Worm (Caenorhabditis elegans) whole organism, L1 larva: ENCODE data around the gene PDB1.1.

Source experiments
- F16B12.6 ChIP-seq: fragments of 150-350 bp; optimal IDR thresholded peaks from 2 replicates; lab custom pipeline; 2014; ENCODE audit warnings: missing biosample characterization, missing genetic modification characterization
- aly-2 ChIP-seq: fragments of 150-350 bp; optimal IDR thresholded peaks from 2 replicates; lab custom pipeline; 2014; ENCODE audit warnings: missing biosample characterization, missing genetic modification characterization
- blmp-1 ChIP-seq: fragments of 150-350 bp; optimal IDR thresholded peaks from 2 replicates; lab custom pipeline; 2014; ENCODE audit warnings: missing biosample characterization, missing genetic modification characterization
- ceh-63 ChIP-seq: fragments of 200-800 bp; sonication (Bioruptor generic); optimal IDR thresholded peaks from 2 replicates; lab custom pipeline; 2018; ENCODE audit warnings: mild to moderate bottlenecking, missing genetic modification characterization, missing compliant biosample characterization
- ceh-82 ChIP-seq, 3 experiments: fragments of 150-350 bp in 1 of 3; sonication (generic microtip) in 2 of 3; optimal IDR thresholded peaks; 2 replicates each; lab custom pipeline; 2014 to 2017; ENCODE audit warnings: missing biosample characterization in 3 of 3, missing genetic modification characterization in 3 of 3
- ceh-88 ChIP-seq: fragments of 200-800 bp; sonication (Bioruptor generic); IDR thresholded peaks from 2 replicates; pipeline ENCODE4 v1.3.6; 2022; ENCODE audit warnings: missing genetic modification characterization, missing compliant biosample characterization
- dsc-1 ChIP-seq: sonication (generic microtip); optimal IDR thresholded peaks from 2 replicates; lab custom pipeline; 2016; ENCODE audit warnings: mild to moderate bottlenecking, missing genetic modification characterization, missing compliant biosample characterization
- efl-3 ChIP-seq: fragments of 200-800 bp; sonication (Bioruptor generic); optimal IDR thresholded peaks from 2 replicates; lab custom pipeline; 2018; ENCODE audit warnings: mild to moderate bottlenecking, missing genetic modification characterization, missing compliant biosample characterization
- fkh-10 ChIP-seq: sonication (generic microtip); optimal IDR thresholded peaks from 2 replicates; lab custom pipeline; 2017; ENCODE audit warnings: missing biosample characterization, missing genetic modification reagents, missing genetic modification characterization
- fkh-4 ChIP-seq: sonication (generic microtip); optimal IDR thresholded peaks from 2 replicates; lab custom pipeline; 2016; ENCODE audit warnings: missing compliant biosample characterization, missing genetic modification characterization, borderline replicate concordance
- fos-1 ChIP-seq: fragments of 150-350 bp; optimal IDR thresholded peaks from 2 replicates; lab custom pipeline; 2014; ENCODE audit warnings: missing biosample characterization, missing genetic modification characterization
- grh-1 ChIP-seq: fragments of 200-800 bp; sonication (Bioruptor generic); IDR thresholded peaks from 2 replicates; pipeline ENCODE4 v1.3.6; 2022; ENCODE audit warnings: missing genetic modification reagents, missing genetic modification characterization, missing compliant biosample characterization
- hlh-17 ChIP-seq: fragments of 200-800 bp; sonication (Bioruptor generic); optimal IDR thresholded peaks from 2 replicates; lab custom pipeline; 2018; ENCODE audit warnings: missing genetic modification characterization, mild to moderate bottlenecking, missing compliant biosample characterization, moderate library complexity, borderline replicate concordance
- irx-1 ChIP-seq: sonication (generic microtip); optimal IDR thresholded peaks from 2 replicates; lab custom pipeline; 2016; ENCODE audit warnings: missing genetic modification characterization, missing compliant biosample characterization
- jun-1 ChIP-seq: fragments of 150-350 bp; optimal IDR thresholded peaks from 2 replicates; lab custom pipeline; 2014; ENCODE audit warnings: missing biosample characterization, missing genetic modification reagents, missing genetic modification characterization
- lin-13 ChIP-seq: fragments of 150-350 bp; optimal IDR thresholded peaks from 2 replicates; lab custom pipeline; 2014; ENCODE audit warnings: missing biosample characterization, missing genetic modification reagents, missing genetic modification characterization
- lin-14 ChIP-seq: fragments of 200-800 bp; sonication (Bioruptor generic); optimal IDR thresholded peaks from 2 replicates; lab custom pipeline; 2018; ENCODE audit warnings: mild to moderate bottlenecking, missing genetic modification characterization, moderate library complexity, missing compliant biosample characterization
- lin-39 ChIP-seq: fragments of 150-350 bp; optimal IDR thresholded peaks from 2 replicates; lab custom pipeline; 2014; ENCODE audit warnings: missing biosample characterization, missing genetic modification reagents, missing genetic modification characterization
- mdl-1 ChIP-seq, 2 experiments: fragments of 150-350 bp; optimal IDR thresholded peaks; 2 replicates each; lab custom pipeline; 2014 to 2017; ENCODE audit warnings: missing biosample characterization in 2 of 2, missing genetic modification characterization in 2 of 2, inconsistent platforms in 1 of 2
- nhr-19 ChIP-seq: fragments of 200-800 bp; sonication (Bioruptor generic); conservative IDR thresholded peaks from 2 replicates; pipeline ENCODE4 v1.3.6; 2022; ENCODE audit warnings: missing genetic modification characterization, missing compliant biosample characterization
- nhr-237 ChIP-seq: fragments of 150-350 bp; optimal IDR thresholded peaks from 2 replicates; lab custom pipeline; 2014; ENCODE audit warnings: missing biosample characterization, missing genetic modification characterization
- nhr-28 ChIP-seq: fragments of 150-350 bp; optimal IDR thresholded peaks from 2 replicates; lab custom pipeline; 2014; ENCODE audit warnings: missing biosample characterization, missing genetic modification characterization
- nhr-77 ChIP-seq: fragments of 150-350 bp; optimal IDR thresholded peaks from 2 replicates; lab custom pipeline; 2014; ENCODE audit warnings: missing biosample characterization, missing genetic modification characterization
- nhr-85 ChIP-seq: sonication (generic microtip); peaks from one replicate; lab custom pipeline; 2016; ENCODE audit warnings: missing genetic modification characterization, inconsistent platforms, missing compliant biosample characterization
- nhr-90 ChIP-seq: sonication (generic microtip); optimal IDR thresholded peaks from 2 replicates; lab custom pipeline; 2016; ENCODE audit warnings: mild to moderate bottlenecking, missing genetic modification characterization, missing compliant biosample characterization; ENCODE audit not compliant: poor library complexity
- pag-3 ChIP-seq: sonication (generic microtip); optimal IDR thresholded peaks from 2 replicates; lab custom pipeline; 2017; ENCODE audit warnings: missing genetic modification characterization, mild to moderate bottlenecking, missing compliant biosample characterization, antibody characterized with exemption, borderline replicate concordance; ENCODE audit not compliant: insufficient read depth
- pqm-1 ChIP-seq: sonication (generic microtip); optimal IDR thresholded peaks from 3 replicates; lab custom pipeline; 2017; ENCODE audit warnings: missing biosample characterization, missing genetic modification characterization
- snpc-4 ChIP-seq: fragments of 150-350 bp; optimal IDR thresholded peaks from 2 replicates; lab custom pipeline; 2014; ENCODE audit warnings: missing biosample characterization, missing genetic modification characterization
- snu-23 ChIP-seq: sonication (generic microtip); optimal IDR thresholded peaks from 2 replicates; lab custom pipeline; 2016; ENCODE audit warnings: missing genetic modification characterization, missing compliant biosample characterization
- sptf-1 ChIP-seq: fragments of 150-350 bp; optimal IDR thresholded peaks from 2 replicates; lab custom pipeline; 2014; ENCODE audit warnings: missing biosample characterization, missing genetic modification characterization
- swsn-7 ChIP-seq: sonication (generic microtip); optimal IDR thresholded peaks from 2 replicates; lab custom pipeline; 2016; ENCODE audit warnings: missing genetic modification characterization, missing compliant biosample characterization
- tbx-2 ChIP-seq: sonication (generic microtip); optimal IDR thresholded peaks from 2 replicates; lab custom pipeline; 2016; ENCODE audit warnings: missing genetic modification characterization, missing compliant biosample characterization
- tlp-1 ChIP-seq: fragments of 150-350 bp; optimal IDR thresholded peaks from 2 replicates; lab custom pipeline; 2014; ENCODE audit warnings: missing biosample characterization, missing genetic modification characterization
- unc-130 ChIP-seq: fragments of 150-350 bp; optimal IDR thresholded peaks from 2 replicates; lab custom pipeline; 2017; ENCODE audit warnings: missing biosample characterization, missing genetic modification characterization, inconsistent platforms
- unc-30 ChIP-seq: sonication (generic microtip); optimal IDR thresholded peaks from 2 replicates; lab custom pipeline; 2017; ENCODE audit warnings: missing biosample characterization, missing genetic modification characterization
- unc-98 ChIP-seq: fragments of 200-800 bp; sonication (Bioruptor generic); IDR thresholded peaks from 2 replicates; pipeline ENCODE4 v1.3.6; 2022; ENCODE audit warnings: missing genetic modification characterization, missing compliant biosample characterization
- vab-15 ChIP-seq: sonication (generic microtip); optimal IDR thresholded peaks from 2 replicates; lab custom pipeline; 2017; ENCODE audit warnings: missing genotype, mild to moderate bottlenecking, missing genetic modification characterization, missing compliant biosample characterization
- zip-4 ChIP-seq: fragments of 200-800 bp; sonication (Bioruptor generic); optimal IDR thresholded peaks from 2 replicates; lab custom pipeline; 2018; ENCODE audit warnings: mild to moderate bottlenecking, missing genetic modification characterization, moderate library complexity, missing compliant biosample characterization
- ztf-11 ChIP-seq, 2 experiments: sonication (generic microtip); optimal IDR thresholded peaks; 2 replicates each; lab custom pipeline; 2016 to 2017; ENCODE audit warnings: missing genetic modification characterization in 2 of 2, missing biosample characterization in 1 of 2, missing compliant biosample characterization in 1 of 2

The PDB1.1 gene

ce11 chrX:7550452-7550851 is 8.4 kb downstream of the PDB1.1 start (continued):
- TF ChIP-seq fkh-4 (tag; lab: Kevin White, UChicago) (no peak), tlp-1 (tag; lab: Kevin White, UChicago) (no peak), ceh-63 (GFP tag; lab: Kevin White, UChicago) (no peak), snpc-4 (tag; lab: Kevin White, UChicago) (no peak), zip-4 (no peak), hlh-17 (GFP tag; lab: Kevin White, UChicago) (no peak), ceh-88 (no peak), unc-30 (no peak), unc-98 (no peak), swsn-7 (tag; lab: Kevin White, UChicago) (no peak), ceh-82 (tag; optimal IDR thresholded peaks at IDR 0.05; lab: Kevin White, UChicago) (no peak)

- TF ChIP-seq nhr-77 (tag; lab: Kevin White, UChicago) (no peak), sptf-1 (tag; lab: Kevin White, UChicago) (no peak), lin-39 (tag; lab: Kevin White, UChicago) (no peak), unc-130 (no peak), ztf-11 (tag; optimal IDR thresholded peaks at IDR 0.05; lab: Kevin White, UChicago) (no peak), nhr-19 (GFP tag; lab: Robert Waterston, UW) (no peak), fos-1 (tag; lab: Kevin White, UChicago) (no peak), F16B12.6 (tag; lab: Kevin White, UChicago) (no peak), zip-4 (no peak), mdl-1 (tag; optimal IDR thresholded peaks at IDR 0.05; lab: Kevin White, UChicago) (no peak), vab-15 (tag; lab: Kevin White, UChicago) (no peak), unc-98 (no peak), nhr-90 (tag; lab: Kevin White, UChicago) (no peak), fkh-4 (tag; lab: Kevin White, UChicago) (no peak)
Measured at ce11 chrX:7548158-7548557, 10.7 kb downstream of the PDB1.1 start, which contains the start of gene F46C8.1. Gene F46C8.1 (plus strand): TSS chrX:7548458.

- TF ChIP-seq nhr-28 (tag; lab: Kevin White, UChicago), result no peak
Measured at ce11 chrX:7547696-7548095, 11.2 kb downstream of the PDB1.1 start.

- no peak for TF ChIP-seq grh-1 (GFP tag; lab: Robert Waterston, UW)
- no peak for TF ChIP-seq irx-1 (tag; lab: Kevin White, UChicago)
- TF ChIP-seq ceh-63 (GFP tag; lab: Kevin White, UChicago), result no peak
- TF ChIP-seq fkh-4 (tag; lab: Kevin White, UChicago), result no peak
- no peak for TF ChIP-seq pag-3
- no peak for TF ChIP-seq efl-3 (GFP tag; lab: Kevin White, UChicago)
- TF ChIP-seq nhr-237 (tag; lab: Kevin White, UChicago), result no peak
- TF ChIP-seq lin-14 (GFP tag; lab: Kevin White, UChicago), result peak; percentile 4
- TF ChIP-seq dsc-1 (tag; lab: Kevin White, UChicago), result no peak
- TF ChIP-seq nhr-85 (tag; lab: Kevin White, UChicago), result peak; percentile 5
- no peak for TF ChIP-seq jun-1 (tag; lab: Kevin White, UChicago)
- TF ChIP-seq ztf-11 (tag; optimal IDR thresholded peaks at IDR 0.05; lab: Kevin White, UChicago), result no peak
- no peak for TF ChIP-seq pqm-1 (tag; lab: Kevin White, UChicago)
- TF ChIP-seq snu-23, result no peak
- peak; percentile 67 for TF ChIP-seq blmp-1 (tag; lab: Kevin White, UChicago)
- no peak for TF ChIP-seq nhr-90 (tag; lab: Kevin White, UChicago)
- TF ChIP-seq lin-13 (GFP tag; lab: Kevin White, UChicago), result no peak
- no peak for TF ChIP-seq fkh-10 (GFP tag; lab: Kevin White, UChicago)
- no peak for TF ChIP-seq tbx-2 (tag; lab: Kevin White, UChicago)
- no peak for TF ChIP-seq aly-2 (tag; lab: Kevin White, UChicago)
Measured at ce11 chrX:7546509-7546908, 12.4 kb downstream of the PDB1.1 start, which contains the start of gene col-174. Gene col-174 (plus strand): TSS chrX:7546809.
